Fruit fly (Drosophila melanogaster) whole organism, embryonic: Measurements from ENCODE around the gene Trm7-34.
A peak's percentile ranks its signal among the peaks of the same experiment; 100 is the strongest.

Source experiments
- Blimp-1 ChIP-seq: fragments of 200-800 bp; sonication (Bioruptor generic); optimal IDR thresholded peaks from 3 replicates; lab custom pipeline; 2018; ENCODE audit warnings: missing biosample characterization, missing genetic modification characterization, mild to moderate bottlenecking, moderate library complexity, missing genetic modification reagents
- CG10209 ChIP-seq: fragments of 200-800 bp; sonication (Bioruptor generic); optimal IDR thresholded peaks from 3 replicates; lab custom pipeline; 2017; ENCODE audit warnings: missing biosample characterization, mild to moderate bottlenecking, missing genetic modification characterization, missing genetic modification reagents
- CG1024 ChIP-seq: fragments of 200-800 bp; sonication (Bioruptor generic); IDR thresholded peaks from 2 replicates; pipeline ENCODE4 v1.3.6; 2022; ENCODE audit warnings: missing biosample characterization, missing genetic modification characterization
- CG10366 ChIP-seq: fragments of 200-800 bp; sonication (Bioruptor generic); IDR thresholded peaks from 2 replicates; pipeline ENCODE4 v1.3.6; 2022; ENCODE audit warnings: missing biosample characterization, missing genetic modification characterization
- CG10654 ChIP-seq: fragments of 200-800 bp; sonication (Bioruptor generic); optimal IDR thresholded peaks from 2 replicates; lab custom pipeline; 2016; ENCODE audit warnings: missing biosample characterization, missing genetic modification characterization
- CG11085 ChIP-seq: fragments of 200-800 bp; sonication (Bioruptor generic); IDR thresholded peaks from 2 replicates; pipeline ENCODE4 v1.3.6; 2022; ENCODE audit warnings: missing biosample characterization, missing genetic modification characterization
- CG11695 ChIP-seq: fragments of 200-800 bp; sonication (Bioruptor generic); IDR thresholded peaks from 3 replicates; pipeline ENCODE4 v1.3.6; 2022; ENCODE audit warnings: missing biosample characterization, missing genetic modification characterization
- CG13424 ChIP-seq: fragments of 200-800 bp; sonication (Bioruptor generic); optimal IDR thresholded peaks from 2 replicates; lab custom pipeline; 2019; ENCODE audit warnings: missing biosample characterization, mild to moderate bottlenecking, missing genetic modification characterization, moderate library complexity
- CG13775 ChIP-seq: fragments of 200-800 bp; sonication (Bioruptor generic); optimal IDR thresholded peaks from 3 replicates; lab custom pipeline; 2017; ENCODE audit warnings: missing biosample characterization, mild to moderate bottlenecking, missing genetic modification characterization
- CG14965 ChIP-seq: fragments of 200-800 bp; sonication (Bioruptor generic); optimal IDR thresholded peaks from 2 replicates; lab custom pipeline; 2016; ENCODE audit warnings: missing biosample characterization, missing genetic modification characterization, borderline replicate concordance
- CG15514 ChIP-seq: fragments of 200-800 bp; sonication (Bioruptor generic); optimal IDR thresholded peaks from 3 replicates; lab custom pipeline; 2017; ENCODE audit warnings: missing biosample characterization, missing genetic modification characterization, mild to moderate bottlenecking, moderate library complexity, missing genetic modification reagents
- CG17186 ChIP-seq: fragments of 200-800 bp; sonication (Bioruptor generic); optimal IDR thresholded peaks from 3 replicates; lab custom pipeline; 2017; ENCODE audit warnings: missing biosample characterization, missing genetic modification reagents, missing genetic modification characterization
- CG2120 ChIP-seq: fragments of 200-800 bp; sonication (Bioruptor generic); optimal IDR thresholded peaks from 3 replicates; lab custom pipeline; 2016; ENCODE audit warnings: missing biosample characterization, missing genetic modification characterization
- CG2678 ChIP-seq: fragments of 200-800 bp; sonication (Bioruptor generic); optimal IDR thresholded peaks from 3 replicates; lab custom pipeline; 2019; ENCODE audit warnings: missing biosample characterization, mild to moderate bottlenecking, missing genetic modification characterization, moderate library complexity
- CG2712 ChIP-seq: fragments of 200-800 bp; optimal IDR thresholded peaks from 3 replicates; lab custom pipeline; 2019; ENCODE audit warnings: missing biosample characterization, mild to moderate bottlenecking, missing genetic modification characterization, moderate library complexity
- CG30403 ChIP-seq: fragments of 200-800 bp; sonication (Bioruptor generic); optimal IDR thresholded peaks from 3 replicates; lab custom pipeline; 2016; ENCODE audit warnings: missing biosample characterization, missing genetic modification characterization
- CG4854 ChIP-seq: fragments of 200-800 bp; sonication (Bioruptor generic); optimal IDR thresholded peaks from 2 replicates; lab custom pipeline; 2016; ENCODE audit warnings: missing biosample characterization, missing genetic modification characterization, inconsistent platforms
- CG7556 ChIP-seq: fragments of 200-800 bp; sonication (Bioruptor generic); optimal IDR thresholded peaks from 2 replicates; lab custom pipeline; 2017; ENCODE audit warnings: missing biosample characterization, mild to moderate bottlenecking, missing genetic modification characterization
- D ChIP-seq, 2 experiments: fragments of 200-800 bp in 1 of 2; fragments of >200 bp in 1 of 2; sonication (Bioruptor generic) in 1 of 2; optimal IDR thresholded peaks; 2 replicates in 1 of 2; 3 replicates in 1 of 2; lab custom pipeline; 2017; ENCODE audit warnings: mild to moderate bottlenecking in 1 of 2, missing biosample characterization in 1 of 2, missing genetic modification characterization in 1 of 2, missing genetic modification reagents in 1 of 2
- D19A ChIP-seq: fragments of 200-800 bp; optimal IDR thresholded peaks from 3 replicates; lab custom pipeline; 2019; ENCODE audit warnings: missing biosample characterization, mild to moderate bottlenecking, missing genetic modification characterization, moderate library complexity
- HmgZ ChIP-seq: fragments of 200-800 bp; sonication (Bioruptor generic); optimal IDR thresholded peaks from 2 replicates; lab custom pipeline; 2018; ENCODE audit warnings: missing biosample characterization, mild to moderate bottlenecking, missing genetic modification characterization
- MESR4 ChIP-seq: fragments of 200-800 bp; sonication (Bioruptor generic); optimal IDR thresholded peaks from 2 replicates; lab custom pipeline; 2018; ENCODE audit warnings: missing biosample characterization, mild to moderate bottlenecking, missing genetic modification characterization, moderate library complexity
- Meics ChIP-seq: fragments of 200-800 bp; sonication (Bioruptor generic); optimal IDR thresholded peaks from 2 replicates; lab custom pipeline; 2017; ENCODE audit warnings: missing biosample characterization, mild to moderate bottlenecking, missing genetic modification characterization
- NC2β ChIP-seq: fragments of 200-800 bp; sonication (Bioruptor generic); optimal IDR thresholded peaks from 2 replicates; lab custom pipeline; 2016; ENCODE audit warnings: missing biosample characterization, missing genetic modification characterization
- NfI ChIP-seq: fragments of 200-800 bp; sonication (Bioruptor generic); optimal IDR thresholded peaks from 3 replicates; lab custom pipeline; 2018; ENCODE audit warnings: missing biosample characterization, mild to moderate bottlenecking, missing genetic modification characterization, moderate library complexity
- Side ChIP-seq: fragments of 200-800 bp; sonication (Bioruptor generic); optimal IDR thresholded peaks from 2 replicates; lab custom pipeline; 2016; ENCODE audit warnings: missing biosample characterization, missing genetic modification characterization
- Stat92E ChIP-seq, 3 experiments: fragments of >200 bp in 2 of 3; fragments of 200-800 bp in 1 of 3; sonication (Bioruptor generic) in 1 of 3; optimal IDR thresholded peaks; 2 replicates each; lab custom pipeline; 2017 to 2019; ENCODE audit warnings: missing biosample characterization in 3 of 3, missing genetic modification characterization in 3 of 3, mild to moderate bottlenecking in 1 of 3, moderate library complexity in 1 of 3
- Vsx1 ChIP-seq: fragments of 200-800 bp; sonication (Bioruptor generic); optimal IDR thresholded peaks from 2 replicates; lab custom pipeline; 2017; ENCODE audit warnings: missing biosample characterization, mild to moderate bottlenecking, missing genetic modification characterization, missing genetic modification reagents
- chif ChIP-seq, 2 experiments: fragments of 200-800 bp; sonication (Bioruptor generic); optimal IDR thresholded peaks; 3 replicates each; lab custom pipeline; 2016; ENCODE audit warnings: missing biosample characterization in 2 of 2, missing genetic modification characterization in 2 of 2
- crc ChIP-seq: fragments of 200-800 bp; sonication (Bioruptor generic); optimal IDR thresholded peaks from 2 replicates; lab custom pipeline; 2016; ENCODE audit warnings: missing biosample characterization, missing genetic modification characterization
- da ChIP-seq: fragments of 200-800 bp; sonication (Bioruptor generic); optimal IDR thresholded peaks from 2 replicates; lab custom pipeline; 2016; ENCODE audit warnings: missing biosample characterization, missing genetic modification characterization
- dysf ChIP-seq: fragments of 200-800 bp; sonication (Bioruptor generic); IDR thresholded peaks from 3 replicates; pipeline ENCODE4 v1.3.6; 2022; ENCODE audit warnings: missing biosample characterization, missing genetic modification characterization
- emc ChIP-seq: fragments of 200-800 bp; sonication (Bioruptor generic); optimal IDR thresholded peaks from 2 replicates; lab custom pipeline; 2016; ENCODE audit warnings: missing biosample characterization, missing genetic modification characterization
- grn ChIP-seq: fragments of 200-800 bp; sonication (Bioruptor generic); optimal IDR thresholded peaks from 3 replicates; lab custom pipeline; 2017; ENCODE audit warnings: missing biosample characterization, missing genetic modification characterization
- gt ChIP-seq: fragments of 200-800 bp; sonication (Bioruptor generic); IDR thresholded peaks from 2 replicates; pipeline ENCODE4 v1.3.6; 2022; ENCODE audit warnings: missing biosample characterization, missing genetic modification characterization
- h ChIP-seq: fragments of >200 bp; optimal IDR thresholded peaks from 2 replicates; lab custom pipeline; 2017
- her ChIP-seq: fragments of 200-800 bp; sonication (Bioruptor generic); optimal IDR thresholded peaks from 2 replicates; lab custom pipeline; 2016; ENCODE audit warnings: missing biosample characterization, missing genetic modification characterization
- insv ChIP-seq, 2 experiments: fragments of 200-800 bp; sonication (Bioruptor generic); optimal IDR thresholded peaks; 3 replicates each; lab custom pipeline; 2016 to 2018; ENCODE audit warnings: missing biosample characterization in 2 of 2, missing genetic modification characterization in 2 of 2
- kah ChIP-seq: fragments of 200-800 bp; sonication (Bioruptor generic); optimal IDR thresholded peaks from 2 replicates; lab custom pipeline; 2018; ENCODE audit warnings: missing biosample characterization, mild to moderate bottlenecking, missing genetic modification characterization
- org-1 ChIP-seq: fragments of 200-800 bp; sonication (Bioruptor generic); optimal IDR thresholded peaks from 2 replicates; lab custom pipeline; 2017; ENCODE audit warnings: missing biosample characterization, missing genetic modification characterization
- phol ChIP-seq: fragments of 200-800 bp; sonication (Bioruptor generic); optimal IDR thresholded peaks from 3 replicates; lab custom pipeline; 2018; ENCODE audit warnings: missing biosample characterization, mild to moderate bottlenecking, missing genetic modification characterization, moderate library complexity
- repo ChIP-seq: fragments of 200-800 bp; sonication (Bioruptor generic); optimal IDR thresholded peaks from 2 replicates; lab custom pipeline; 2016; ENCODE audit warnings: missing biosample characterization, missing genetic modification characterization
- sens ChIP-seq: fragments of 200-800 bp; sonication (Bioruptor generic); peaks from one replicate; lab custom pipeline; 2016; ENCODE audit warnings: missing biosample characterization, missing genetic modification characterization
- sisA ChIP-seq: fragments of 200-800 bp; sonication (Bioruptor generic); IDR thresholded peaks from 2 replicates; pipeline ENCODE4 v1.3.6; 2022; ENCODE audit warnings: missing biosample characterization, missing genetic modification characterization
- sqz ChIP-seq: fragments of 200-800 bp; sonication (Bioruptor generic); optimal IDR thresholded peaks from 3 replicates; lab custom pipeline; 2018; ENCODE audit warnings: missing biosample characterization, mild to moderate bottlenecking, missing genetic modification characterization
- stc ChIP-seq: fragments of 200-800 bp; sonication (Bioruptor generic); IDR thresholded peaks from 2 replicates; pipeline ENCODE4 v1.3.6; 2022; ENCODE audit warnings: missing biosample characterization, missing genetic modification characterization
- tap ChIP-seq: fragments of 200-800 bp; optimal IDR thresholded peaks from 3 replicates; lab custom pipeline; 2019; ENCODE audit warnings: missing biosample characterization, mild to moderate bottlenecking, missing genetic modification characterization, moderate library complexity
- trem ChIP-seq: fragments of 200-800 bp; optimal IDR thresholded peaks from 3 replicates; lab custom pipeline; 2019; ENCODE audit warnings: missing biosample characterization, mild to moderate bottlenecking, missing genetic modification characterization, moderate library complexity
- unc-4 ChIP-seq: fragments of 200-800 bp; sonication (Bioruptor generic); IDR thresholded peaks from 2 replicates; pipeline ENCODE4 v1.3.6; 2022; ENCODE audit warnings: missing biosample characterization, missing genetic modification characterization; ENCODE audit not compliant: partially characterized antibody

The Trm7-34 gene

DNA sequence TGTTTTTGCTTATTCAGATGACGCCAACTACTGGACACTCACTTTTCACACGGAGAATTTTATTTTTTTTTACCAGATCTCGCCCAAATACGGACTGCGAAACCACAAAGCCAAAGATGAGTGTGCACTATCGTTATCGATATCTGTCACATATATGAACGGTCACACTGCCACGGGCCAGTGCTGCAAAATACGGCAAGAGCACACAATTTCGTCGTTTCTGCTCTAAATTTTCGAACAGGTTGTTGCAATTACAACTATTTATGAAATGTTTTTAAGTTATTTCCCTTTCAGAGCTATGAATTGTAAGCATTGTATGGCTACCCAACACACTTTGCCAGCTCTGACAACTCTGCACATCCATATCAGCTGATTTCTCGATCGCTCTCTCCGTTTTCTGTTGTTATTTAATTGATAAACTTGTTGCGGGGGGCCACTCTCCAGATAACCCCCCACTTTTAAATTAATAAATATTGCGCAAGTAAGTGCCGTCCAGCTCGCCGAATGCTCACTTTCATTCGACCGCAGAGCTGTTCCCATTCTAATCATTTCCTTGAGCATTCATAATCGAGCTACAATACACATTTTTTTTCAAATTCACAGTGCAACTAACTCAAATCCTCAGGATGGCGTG, 6.2 kb downstream of the Trm7-34 start, which contains the start of the genes slmb and CG5793 (continued):
- TF ChIP-seq CG11085 (GFP tag; lab: Robert Waterston, UW) (peak; percentile 37; the same call in 1 of the 2 replicates), CG11695 (GFP tag; lab: Robert Waterston, UW) (no peak), CG30403 (GFP tag; lab: Kevin White, UChicago) (peak; percentile 62), phol (peak; percentile 61), HmgZ (tag; lab: Kevin White, UChicago) (peak; percentile 81), h (lab: Kevin White, UChicago) (no peak), gt (GFP tag; lab: Robert Waterston, UW) (no peak), CG17186 (GFP tag; lab: Kevin White, UChicago) (peak; percentile 68), CG10366 (GFP tag; lab: Robert Waterston, UW) (peak; percentile 29; the same call in 1 of the 2 replicates), tap (tag; lab: Kevin White, UChicago) (no peak), crc (GFP tag; lab: Kevin White, UChicago) (peak; percentile 23), NfI (GFP tag; lab: Kevin White, UChicago) (peak; percentile 39), CG2120 (GFP tag; lab: Kevin White, UChicago) (peak; percentile 79), emc (GFP tag; lab: Kevin White, UChicago) (no peak), D19A (tag; lab: Kevin White, UChicago) (no peak), Side (GFP tag; lab: Kevin White, UChicago) (peak; percentile 56), D (optimal IDR thresholded peaks at IDR 0.05; lab: Kevin White, UChicago) (no peak), D (GFP tag; optimal IDR thresholded peaks at IDR 0.05; lab: Kevin White, UChicago) (no peak), CG13424 (tag; lab: Kevin White, UChicago) (peak; percentile 30), CG15514 (GFP tag; lab: Kevin White, UChicago) (peak; percentile 68), insv (GFP tag; optimal IDR thresholded peaks at IDR 0.05; lab: Kevin White, UChicago) (peak in 1 of 2 experiments; percentile 4), Meics (GFP tag; lab: Kevin White, UChicago) (peak; percentile 20), sisA (no peak), chif (GFP tag; optimal IDR thresholded peaks at IDR 0.05; lab: Kevin White, UChicago) (peak in 1 of 2 experiments; percentile 3), org-1 (GFP tag; lab: Kevin White, UChicago) (no peak), Stat92E (GFP tag; optimal IDR thresholded peaks at IDR 0.05; lab: Kevin White, UChicago) (no peak), trem (tag; lab: Kevin White, UChicago) (peak; percentile 41), CG13775 (GFP tag; lab: Kevin White, UChicago) (peak; percentile 18), CG10209 (peak; percentile 31), sqz (GFP tag; lab: Kevin White, UChicago) (no peak), CG14965 (GFP tag; lab: Kevin White, UChicago) (no peak), repo (GFP tag; lab: Kevin White, UChicago) (no peak), kah (GFP tag; lab: Kevin White, UChicago) (peak; percentile 91), her (GFP tag; lab: Kevin White, UChicago) (peak; percentile 91), Blimp-1 (GFP tag; lab: Kevin White, UChicago) (no peak), MESR4 (GFP tag; lab: Kevin White, UChicago) (peak; percentile 42), CG2712 (peak; percentile 28), CG7556 (GFP tag; lab: Kevin White, UChicago) (no peak), Vsx1 (GFP tag; lab: Kevin White, UChicago) (no peak), grn (peak; percentile 17), CG1024 (GFP tag; lab: Robert Waterston, UW) (peak; percentile 43), sens (GFP tag; lab: Kevin White, UChicago) (peak; percentile 90), CG2678 (tag; lab: Kevin White, UChicago) (no peak), unc-4 (GFP tag; lab: Robert Waterston, UW) (peak; percentile 72), dysf (GFP tag; lab: Robert Waterston, UW) (peak; percentile 32; the same call in 1 of the 3 replicates), CG4854 (GFP tag; lab: Kevin White, UChicago) (no peak), CG10654 (peak; percentile 16), da (GFP tag; lab: Kevin White, UChicago) (no peak), stc (GFP tag; lab: Robert Waterston, UW) (no peak), NC2β (GFP tag; lab: Kevin White, UChicago) (peak; percentile 29)
